Fruit fly (Drosophila melanogaster) whole organism, embryonic: ENCODE measurements around the gene CG31807.

Source experiments
- Awh ChIP-seq: fragments of 200-800 bp; sonication (Bioruptor generic); IDR thresholded peaks from 2 replicates; pipeline ENCODE4, ENCODE4 v1.3.6; 2022; ENCODE audit warnings: missing biosample characterization, missing genetic modification characterization
- CG11085 ChIP-seq: fragments of 200-800 bp; sonication (Bioruptor generic); IDR thresholded peaks from 2 replicates; pipeline ENCODE4 v1.3.6; 2022; ENCODE audit warnings: missing biosample characterization, missing genetic modification characterization
- CG11560 ChIP-seq: fragments of 200-800 bp; sonication (Bioruptor generic); IDR thresholded peaks from 3 replicates; pipeline ENCODE4 v1.3.6; 2022; ENCODE audit warnings: missing biosample characterization, missing genetic modification characterization
- CG11723 ChIP-seq: fragments of 200-800 bp; sonication (Bioruptor generic); optimal IDR thresholded peaks from 2 replicates; lab custom pipeline; 2017; ENCODE audit warnings: missing biosample characterization, mild to moderate bottlenecking, missing genetic modification characterization
- CG14860 ChIP-seq: fragments of 200-800 bp; sonication (Bioruptor generic); IDR thresholded peaks from 3 replicates; pipeline ENCODE4 v1.3.6; 2022; ENCODE audit warnings: missing biosample characterization, missing genetic modification characterization; ENCODE audit not compliant: partially characterized antibody
- CG15514 ChIP-seq: fragments of 200-800 bp; sonication (Bioruptor generic); optimal IDR thresholded peaks from 3 replicates; lab custom pipeline; 2017; ENCODE audit warnings: missing biosample characterization, missing genetic modification characterization, mild to moderate bottlenecking, moderate library complexity, missing genetic modification reagents
- CG17186 ChIP-seq: fragments of 200-800 bp; sonication (Bioruptor generic); optimal IDR thresholded peaks from 3 replicates; lab custom pipeline; 2017; ENCODE audit warnings: missing biosample characterization, missing genetic modification reagents, missing genetic modification characterization
- CG18476 ChIP-seq: fragments of 200-800 bp; sonication (Bioruptor generic); optimal IDR thresholded peaks from 2 replicates; lab custom pipeline; 2016; ENCODE audit warnings: missing biosample characterization, mild to moderate bottlenecking, missing genetic modification characterization
- CG3163 ChIP-seq: fragments of 200-800 bp; sonication (Bioruptor generic); optimal IDR thresholded peaks from 3 replicates; lab custom pipeline; 2016; ENCODE audit warnings: missing biosample characterization, missing genetic modification characterization
- CG34224 ChIP-seq: fragments of 200-800 bp; sonication (Bioruptor generic); IDR thresholded peaks from 3 replicates; pipeline ENCODE4 v1.3.6; 2022; ENCODE audit warnings: missing biosample characterization, missing genetic modification characterization; ENCODE audit not compliant: partially characterized antibody
- CG3847 ChIP-seq: fragments of 200-800 bp; sonication (Bioruptor generic); IDR thresholded peaks from 2 replicates; pipeline ENCODE4 v1.3.6; 2022; ENCODE audit warnings: missing biosample characterization, missing genetic modification characterization
- CG4360 ChIP-seq: fragments of 200-800 bp; sonication (Bioruptor generic); IDR thresholded peaks from 2 replicates; pipeline ENCODE4 v1.3.6; 2022; ENCODE audit warnings: missing biosample characterization, missing genetic modification characterization
- CG4617 ChIP-seq: fragments of 200-800 bp; sonication (Bioruptor generic); optimal IDR thresholded peaks from 3 replicates; lab custom pipeline; 2016; ENCODE audit warnings: missing biosample characterization, missing genetic modification characterization, borderline replicate concordance
- CG7963 ChIP-seq: fragments of 200-800 bp; sonication (Bioruptor generic); IDR thresholded peaks from 3 replicates; pipeline ENCODE4 v1.3.6; 2022; ENCODE audit warnings: missing biosample characterization, missing genetic modification characterization; ENCODE audit not compliant: partially characterized antibody
- CG8359 ChIP-seq: fragments of 200-800 bp; sonication (Bioruptor generic); optimal IDR thresholded peaks from 2 replicates; lab custom pipeline; 2017; ENCODE audit warnings: missing biosample characterization, mild to moderate bottlenecking, missing genetic modification characterization, borderline replicate concordance
- CG9797 ChIP-seq: fragments of 200-800 bp; sonication (Bioruptor generic); optimal IDR thresholded peaks from 3 replicates; lab custom pipeline; 2018; ENCODE audit warnings: missing biosample characterization, mild to moderate bottlenecking, missing genetic modification characterization
- CG9932 ChIP-seq: fragments of 200-800 bp; sonication (Bioruptor generic); IDR thresholded peaks from 2 replicates; pipeline ENCODE4 v1.3.6; 2022; ENCODE audit warnings: missing biosample characterization, missing genetic modification characterization
- Camta ChIP-seq: fragments of 200-800 bp; sonication (Bioruptor generic); optimal IDR thresholded peaks from 2 replicates; lab custom pipeline; 2016; ENCODE audit warnings: missing biosample characterization, missing genetic modification characterization
- Lpt ChIP-seq: fragments of >200 bp; optimal IDR thresholded peaks from 2 replicates; lab custom pipeline; 2018; ENCODE audit warnings: missing biosample characterization, missing genetic modification characterization
- NC2β ChIP-seq: fragments of 200-800 bp; sonication (Bioruptor generic); optimal IDR thresholded peaks from 2 replicates; lab custom pipeline; 2016; ENCODE audit warnings: missing biosample characterization, missing genetic modification characterization
- Side ChIP-seq: fragments of 200-800 bp; sonication (Bioruptor generic); optimal IDR thresholded peaks from 2 replicates; lab custom pipeline; 2016; ENCODE audit warnings: missing biosample characterization, missing genetic modification characterization
- Stat92E ChIP-seq, 3 experiments: fragments of >200 bp in 2 of 3; fragments of 200-800 bp in 1 of 3; sonication (Bioruptor generic) in 1 of 3; optimal IDR thresholded peaks; 2 replicates each; lab custom pipeline; 2017 to 2019; ENCODE audit warnings: missing biosample characterization in 3 of 3, missing genetic modification characterization in 3 of 3, mild to moderate bottlenecking in 1 of 3, moderate library complexity in 1 of 3
- TFAM ChIP-seq: fragments of 200-800 bp; sonication (Bioruptor generic); optimal IDR thresholded peaks from 2 replicates; lab custom pipeline; 2017; ENCODE audit warnings: missing biosample characterization, missing genetic modification characterization, inconsistent platforms
- Xbp1 ChIP-seq: fragments of 200-800 bp; sonication (Bioruptor generic); optimal IDR thresholded peaks from 3 replicates; lab custom pipeline; 2016; ENCODE audit warnings: missing biosample characterization, mild to moderate bottlenecking, missing genetic modification characterization
- ab ChIP-seq: fragments of 200-800 bp; sonication (Bioruptor generic); optimal IDR thresholded peaks from 2 replicates; lab custom pipeline; 2016; ENCODE audit warnings: missing biosample characterization, missing genetic modification characterization
- ac ChIP-seq: fragments of 200-800 bp; sonication (Bioruptor generic); optimal IDR thresholded peaks from 3 replicates; lab custom pipeline; 2017; ENCODE audit warnings: missing biosample characterization, mild to moderate bottlenecking, missing genetic modification characterization
- ash1 ChIP-seq: fragments of 200-800 bp; sonication (Bioruptor generic); optimal IDR thresholded peaks from 2 replicates; lab custom pipeline; 2018; ENCODE audit warnings: missing biosample characterization, mild to moderate bottlenecking, missing genetic modification characterization
- crp ChIP-seq, 2 experiments: fragments of 200-800 bp; sonication (Bioruptor generic); optimal IDR thresholded peaks; 2 replicates in 1 of 2; 3 replicates in 1 of 2; lab custom pipeline; 2017; ENCODE audit warnings: missing biosample characterization in 2 of 2, missing genetic modification characterization in 2 of 2, mild to moderate bottlenecking in 1 of 2, moderate library complexity in 1 of 2
- disco-r ChIP-seq: fragments of 200-800 bp; sonication (Bioruptor generic); optimal IDR thresholded peaks from 2 replicates; lab custom pipeline; 2016; ENCODE audit warnings: missing biosample characterization, missing genetic modification characterization
- dm ChIP-seq: fragments of 200-800 bp; sonication (Bioruptor generic); optimal IDR thresholded peaks from 3 replicates; lab custom pipeline; 2016; ENCODE audit warnings: missing biosample characterization, missing genetic modification characterization
- dmrt11E ChIP-seq: fragments of 200-800 bp; sonication (Bioruptor generic); optimal IDR thresholded peaks from 3 replicates; lab custom pipeline; 2018; ENCODE audit warnings: missing biosample characterization, mild to moderate bottlenecking, missing genetic modification characterization, moderate library complexity
- gce ChIP-seq: fragments of 200-800 bp; sonication (Bioruptor generic); IDR thresholded peaks from 3 replicates; pipeline ENCODE4 v1.3.6; 2022; ENCODE audit warnings: missing biosample characterization, missing genetic modification characterization
- gro ChIP-seq: fragments of 200-800 bp; sonication (Bioruptor generic); optimal IDR thresholded peaks from 2 replicates; lab custom pipeline; 2016; ENCODE audit warnings: missing biosample characterization, missing genetic modification characterization
- inv ChIP-seq: fragments of 200-800 bp; sonication (Bioruptor generic); IDR thresholded peaks from 2 replicates; pipeline ENCODE4 v1.3.6; 2022; ENCODE audit warnings: missing biosample characterization, missing genetic modification characterization; ENCODE audit not compliant: partially characterized antibody
- jing ChIP-seq: fragments of 200-800 bp; sonication (Bioruptor generic); optimal IDR thresholded peaks from 2 replicates; lab custom pipeline; 2018; ENCODE audit warnings: missing biosample characterization, mild to moderate bottlenecking, missing genetic modification characterization
- ken ChIP-seq: fragments of 200-800 bp; sonication (Bioruptor generic); IDR thresholded peaks from 3 replicates; pipeline ENCODE4 v1.3.6; 2022; ENCODE audit warnings: missing biosample characterization, missing genetic modification characterization
- lilli ChIP-seq: fragments of 200-800 bp; sonication (Bioruptor generic); optimal IDR thresholded peaks from 3 replicates; lab custom pipeline; 2016; ENCODE audit warnings: missing biosample characterization, missing genetic modification characterization
- luna ChIP-seq: fragments of 200-800 bp; sonication (Bioruptor generic); optimal IDR thresholded peaks from 2 replicates; lab custom pipeline; 2016; ENCODE audit warnings: missing biosample characterization, missing genetic modification characterization
- pum ChIP-seq: fragments of 200-800 bp; sonication (Bioruptor generic); optimal IDR thresholded peaks from 2 replicates; lab custom pipeline; 2016; ENCODE audit warnings: missing biosample characterization, missing genetic modification characterization
- sc ChIP-seq, 3 experiments: fragments of >200 bp in 2 of 3; fragments of 200-800 bp in 1 of 3; sonication (Bioruptor generic) in 1 of 3; optimal IDR thresholded peaks; 2 replicates in 2 of 3; 3 replicates in 1 of 3; lab custom pipeline; 2017; ENCODE audit warnings: mild to moderate bottlenecking in 1 of 3, missing biosample characterization in 1 of 3, missing genetic modification characterization in 1 of 3, missing genetic modification reagents in 1 of 3
- sens-2 ChIP-seq: fragments of 200-800 bp; sonication (Bioruptor generic); IDR thresholded peaks from 2 replicates; pipeline ENCODE4 v1.3.6; 2022; ENCODE audit warnings: missing biosample characterization, missing genetic modification characterization
- slbo ChIP-seq: fragments of 200-800 bp; sonication (Bioruptor generic); IDR thresholded peaks from 2 replicates; pipeline ENCODE4 v1.3.6; 2022; ENCODE audit warnings: missing biosample characterization, missing genetic modification characterization
- slp2 ChIP-seq: fragments of 200-800 bp; sonication (Bioruptor generic); optimal IDR thresholded peaks from 2 replicates; lab custom pipeline; 2016; ENCODE audit warnings: missing biosample characterization, missing genetic modification characterization
- tgo ChIP-seq: fragments of 200-800 bp; sonication (Bioruptor generic); IDR thresholded peaks from 3 replicates; pipeline ENCODE4 v1.3.6; 2022; ENCODE audit warnings: missing biosample characterization, missing genetic modification characterization
- tio ChIP-seq: fragments of 200-800 bp; sonication (Bioruptor generic); optimal IDR thresholded peaks from 2 replicates; lab custom pipeline; 2017; ENCODE audit warnings: missing biosample characterization, missing genetic modification characterization, inconsistent platforms
- vnd ChIP-seq: fragments of 200-800 bp; sonication (Bioruptor generic); IDR thresholded peaks from 3 replicates; pipeline ENCODE4 v1.3.6; 2022; ENCODE audit warnings: missing biosample characterization, missing genetic modification characterization; ENCODE audit not compliant: partially characterized antibody
- wek ChIP-seq: fragments of 200-800 bp; sonication (Bioruptor generic); optimal IDR thresholded peaks from 3 replicates; lab custom pipeline; 2018; ENCODE audit warnings: missing biosample characterization, mild to moderate bottlenecking, missing genetic modification characterization, moderate library complexity

Gene CG31807

DNA sequence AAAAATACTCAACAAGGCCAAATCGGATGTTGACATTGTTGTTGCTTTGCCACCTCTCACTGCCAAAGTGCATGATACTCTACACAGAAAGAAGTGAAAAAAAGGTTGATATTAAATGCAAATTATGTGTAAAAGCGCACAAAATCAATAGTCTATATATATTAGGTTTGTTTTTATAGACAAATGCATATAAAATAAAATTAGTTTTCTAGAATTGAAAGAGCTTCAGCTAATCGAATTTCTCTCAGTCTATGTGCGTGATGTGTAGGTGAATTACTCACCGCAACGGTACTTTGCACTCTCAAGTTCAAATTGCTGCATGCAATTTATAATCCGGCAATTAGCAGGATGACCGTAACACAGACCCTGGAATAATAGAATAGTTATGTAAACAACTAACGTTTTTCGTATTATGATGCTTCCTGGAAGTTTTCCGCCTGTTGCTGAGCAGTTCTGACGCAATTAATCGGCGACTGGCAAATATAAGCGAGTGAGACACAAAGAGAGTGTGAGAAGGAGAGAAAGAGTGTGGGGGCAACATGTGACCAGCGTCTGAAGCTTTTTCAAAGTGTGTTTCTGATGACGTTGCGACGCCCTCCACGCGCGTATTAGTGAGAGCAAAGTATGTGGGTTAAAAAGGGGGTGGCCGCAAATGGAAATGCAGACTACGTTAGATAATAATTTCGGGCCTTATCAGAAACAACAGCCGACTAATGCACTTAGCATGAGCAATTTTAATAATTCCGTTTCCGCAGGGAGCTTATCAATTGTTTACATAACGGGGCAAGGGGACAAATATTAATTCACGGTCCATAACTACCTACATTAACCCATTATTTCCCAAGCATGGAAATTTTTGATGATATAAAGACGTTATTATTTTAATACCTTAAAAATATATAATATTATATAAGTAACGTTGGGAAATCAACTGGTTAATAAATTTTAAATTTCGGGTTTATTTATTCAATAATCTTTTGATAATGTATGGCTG lies 37.2 kb upstream of the CG31807 start (continued):
- TF ChIP-seq pum (GFP tag; lab: Kevin White, UChicago) (peak; percentile 87), CG18476 (GFP tag; lab: Kevin White, UChicago) (peak; percentile 94), CG14860 (no peak), CG15514 (GFP tag; lab: Kevin White, UChicago) (peak; percentile 79), tio (GFP tag; lab: Kevin White, UChicago) (peak; percentile 86), Awh (peak; percentile 98), Stat92E (GFP tag; optimal IDR thresholded peaks at IDR 0.05; lab: Kevin White, UChicago) (peak in 1 of 3 experiments; percentile 79), CG8359 (GFP tag; lab: Kevin White, UChicago) (peak; percentile 85), CG3163 (GFP tag; lab: Kevin White, UChicago) (no peak), lilli (GFP tag; lab: Kevin White, UChicago) (peak; percentile 88), CG11085 (GFP tag; lab: Robert Waterston, UW) (peak; percentile 89), luna (no peak), ash1 (GFP tag; lab: Kevin White, UChicago) (peak; percentile 65), disco-r (GFP tag; lab: Kevin White, UChicago) (peak; percentile 71), CG11723 (GFP tag; lab: Kevin White, UChicago) (peak; percentile 84), CG34224 (GFP tag; lab: Robert Waterston, UW) (no peak), tgo (GFP tag; lab: Robert Waterston, UW) (peak; percentile 96), CG4617 (GFP tag; lab: Kevin White, UChicago) (peak; percentile 58), ab (GFP tag; lab: Kevin White, UChicago) (no peak), ken (GFP tag; lab: Robert Waterston, UW) (peak; percentile 94), slp2 (peak; percentile 68), CG7963 (GFP tag; lab: Robert Waterston, UW) (no peak), dmrt11E (peak; percentile 48), CG17186 (GFP tag; lab: Kevin White, UChicago) (peak; percentile 58), dm (GFP tag; lab: Kevin White, UChicago) (peak; percentile 21), TFAM (GFP tag; lab: Kevin White, UChicago) (peak; percentile 64), CG9797 (no peak), gce (peak; percentile 92), sc (optimal IDR thresholded peaks at IDR 0.05; lab: Kevin White, UChicago) (no peak), sc (GFP tag; optimal IDR thresholded peaks at IDR 0.05; lab: Kevin White, UChicago) (peak; percentile 74), Lpt (GFP tag; lab: Kevin White, UChicago) (no peak), inv (GFP tag; lab: Robert Waterston, UW) (no peak), slbo (peak; percentile 95), CG9932 (peak; percentile 93), Side (GFP tag; lab: Kevin White, UChicago) (peak; percentile 75), sens-2 (GFP tag; lab: Robert Waterston, UW) (peak; percentile 94), Xbp1 (GFP tag; lab: Kevin White, UChicago) (peak; percentile 96), wek (GFP tag; lab: Kevin White, UChicago) (peak; percentile 41), ac (GFP tag; lab: Kevin White, UChicago) (no peak), Camta (peak; percentile 72), CG11560 (tag; lab: Robert Waterston, UW) (peak; percentile 76; the same call in 2 of the 3 replicates), crp (GFP tag; optimal IDR thresholded peaks at IDR 0.05; lab: Kevin White, UChicago) (peak in 1 of 2 experiments; percentile 47), vnd (GFP tag; lab: Robert Waterston, UW) (no peak), jing (peak; percentile 85), CG4360 (GFP tag; lab: Robert Waterston, UW) (peak; percentile 84), CG3847 (GFP tag; lab: Robert Waterston, UW) (peak; percentile 91), NC2β (GFP tag; lab: Kevin White, UChicago) (peak; percentile 61), gro (GFP tag; lab: Kevin White, UChicago) (peak; percentile 25)
